Worm (Caenorhabditis elegans) whole organism, L2 larva: ENCODE results near the gene F49C5.16.

ENCODE experiments used
- F13H6.1 ChIP-seq: sonication (generic microtip); optimal IDR thresholded peaks from 2 replicates; lab custom pipeline; 2016; ENCODE audit warnings: missing genetic modification characterization, missing compliant biosample characterization
- dmd-4 ChIP-seq: sonication (generic microtip); optimal IDR thresholded peaks from 2 replicates; lab custom pipeline; 2017; ENCODE audit warnings: missing biosample characterization, missing genetic modification characterization

DNA sequence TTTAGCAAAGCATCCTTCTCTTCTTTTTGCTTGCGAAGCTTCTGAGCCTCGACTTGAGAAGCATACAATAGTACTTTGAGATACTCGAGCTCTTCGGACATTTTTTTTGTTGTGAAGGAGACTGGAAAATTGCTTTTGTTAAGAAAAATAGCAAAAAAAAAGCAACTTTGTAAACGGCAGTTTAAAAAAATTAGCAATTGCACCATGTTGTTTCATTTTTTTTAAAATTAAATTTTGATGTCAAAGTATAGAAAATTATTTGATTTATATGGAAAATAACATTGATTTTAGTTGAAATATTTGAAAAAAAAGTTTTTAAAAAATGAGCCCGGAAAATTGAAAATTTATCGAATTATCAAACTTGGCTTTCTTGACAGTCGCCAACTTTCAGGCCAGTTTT, 27.0 kb downstream of the F49C5.16 start, which contains the start of gene Y38E10A.3:
- TF ChIP-seq F13H6.1 (tag; lab: Kevin White, UChicago) (no peak), dmd-4 (tag; lab: Kevin White, UChicago) (no peak)
